Fruit fly (Drosophila melanogaster): ENCODE results near the gene Sema1a.

DNA sequence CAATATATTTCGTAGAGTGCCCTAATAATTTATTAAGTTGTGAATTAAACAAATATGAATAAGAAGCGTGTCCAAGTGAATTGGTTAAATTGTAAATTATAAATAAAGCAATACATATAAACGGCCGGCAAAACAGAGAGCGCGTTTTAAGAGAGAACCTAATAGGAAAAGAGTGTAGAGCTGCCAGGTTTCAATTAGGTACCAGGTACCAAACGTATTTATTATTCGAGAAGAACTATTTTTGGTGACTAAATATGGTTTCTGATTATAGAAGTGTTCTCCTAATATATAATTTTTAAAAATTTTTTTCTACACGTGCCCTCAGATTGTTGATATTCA is 256 bp downstream of the Sema1a start:
- TF ChIP-seq CTCF (optimal IDR thresholded peaks at IDR 0.05) (no peak), CG8478 (optimal IDR thresholded peaks at IDR 0.05) (no peak)

Measured in S2 (cell line).